Worm (Caenorhabditis elegans) whole organism, midembryonic: Measurements from ENCODE around the gene her-1.

Source experiments
- T22C8.4 ChIP-seq: fragments of 200-800 bp; sonication (Bioruptor generic); IDR thresholded peaks from 2 replicates; pipeline ENCODE4 v1.3.6; 2022; ENCODE audit warnings: missing genetic modification characterization, missing compliant biosample characterization
- flt-1 ChIP-seq: fragments of 200-800 bp; sonication (Bioruptor generic); IDR thresholded peaks from 2 replicates; pipeline ENCODE4 v1.3.6; 2022; ENCODE audit warnings: missing genetic modification characterization, missing compliant biosample characterization

DNA sequence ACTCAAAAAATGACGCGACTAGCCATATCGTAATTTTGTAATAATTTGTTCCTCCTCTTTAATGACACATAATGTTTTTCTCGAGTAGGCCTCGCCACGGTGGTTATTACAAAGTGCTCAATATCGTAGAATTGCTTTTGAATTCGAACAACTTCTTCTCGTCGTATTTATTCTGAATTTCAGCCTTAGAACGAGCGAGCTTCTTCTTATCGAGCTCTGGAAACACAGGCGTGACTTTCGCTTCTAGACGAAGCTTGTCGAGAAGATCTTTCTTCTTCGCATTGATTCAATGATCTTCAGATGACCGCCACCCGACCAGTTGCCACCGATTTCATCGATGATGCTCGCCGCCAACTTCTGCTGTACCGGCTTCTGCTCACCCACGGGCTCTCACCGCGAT, 45.5 kb upstream of the her-1 start, which contains the start of gene T06E4.21:
- no peak for TF ChIP-seq flt-1 (GFP tag; lab: Robert Waterston, UW)
- TF ChIP-seq T22C8.4, result no peak
